Fruit fly (Drosophila melanogaster) whole organism, embryonic: ENCODE data around the gene inaF-B.
A peak's percentile ranks its signal among the peaks of the same experiment; 100 is the strongest.

ENCODE experiments used
- Atf6 ChIP-seq: fragments of 200-800 bp; sonication (Bioruptor generic); IDR thresholded peaks from 2 replicates; pipeline ENCODE4 v1.3.6; 2022; ENCODE audit warnings: missing biosample characterization, missing genetic modification characterization
- B-H2 ChIP-seq: fragments of 200-800 bp; sonication (Bioruptor generic); optimal IDR thresholded peaks from 2 replicates; lab custom pipeline; 2018; ENCODE audit warnings: missing biosample characterization, mild to moderate bottlenecking, missing genetic modification characterization
- CG10267 ChIP-seq: fragments of 200-800 bp; sonication (Bioruptor generic); optimal IDR thresholded peaks from 2 replicates; lab custom pipeline; 2018; ENCODE audit warnings: missing biosample characterization, mild to moderate bottlenecking, missing genetic modification characterization, moderate library complexity
- CG10366 ChIP-seq: fragments of 200-800 bp; sonication (Bioruptor generic); IDR thresholded peaks from 2 replicates; pipeline ENCODE4 v1.3.6; 2022; ENCODE audit warnings: missing biosample characterization, missing genetic modification characterization
- CG10431 ChIP-seq: fragments of 200-800 bp; sonication (Bioruptor generic); optimal IDR thresholded peaks from 3 replicates; lab custom pipeline; 2018; ENCODE audit warnings: missing biosample characterization, mild to moderate bottlenecking, missing genetic modification characterization
- CG10462 ChIP-seq: fragments of 200-800 bp; sonication (Bioruptor generic); optimal IDR thresholded peaks from 2 replicates; lab custom pipeline; 2016; ENCODE audit warnings: missing biosample characterization, missing genetic modification characterization
- CG10979 ChIP-seq: fragments of 200-800 bp; sonication (Bioruptor generic); optimal IDR thresholded peaks from 2 replicates; lab custom pipeline; 2018; ENCODE audit warnings: missing biosample characterization, mild to moderate bottlenecking, missing genetic modification characterization, moderate library complexity
- CG11504 ChIP-seq: fragments of 200-800 bp; sonication (Bioruptor generic); optimal IDR thresholded peaks from 3 replicates; lab custom pipeline; 2019; ENCODE audit warnings: missing biosample characterization, mild to moderate bottlenecking, missing genetic modification characterization, moderate library complexity
- CG12744 ChIP-seq: fragments of 200-800 bp; sonication (Bioruptor generic); optimal IDR thresholded peaks from 2 replicates; lab custom pipeline; 2016; ENCODE audit warnings: missing biosample characterization, missing genetic modification characterization
- CG1602 ChIP-seq: fragments of 200-800 bp; sonication (Bioruptor generic); optimal IDR thresholded peaks from 3 replicates; lab custom pipeline; 2016; ENCODE audit warnings: missing biosample characterization, missing genetic modification characterization
- CG17186 ChIP-seq: fragments of 200-800 bp; sonication (Bioruptor generic); optimal IDR thresholded peaks from 3 replicates; lab custom pipeline; 2017; ENCODE audit warnings: missing biosample characterization, missing genetic modification reagents, missing genetic modification characterization
- CG18599 ChIP-seq: fragments of 200-800 bp; sonication (Bioruptor generic); optimal IDR thresholded peaks from 3 replicates; lab custom pipeline; 2017; ENCODE audit warnings: missing biosample characterization, missing genetic modification characterization, mild to moderate bottlenecking, moderate library complexity, missing genetic modification reagents
- CG2116 ChIP-seq: fragments of 200-800 bp; sonication (Bioruptor generic); optimal IDR thresholded peaks from 3 replicates; lab custom pipeline; 2018; ENCODE audit warnings: missing biosample characterization, mild to moderate bottlenecking, missing genetic modification characterization
- CG3838 ChIP-seq: fragments of 200-800 bp; sonication (Bioruptor generic); optimal IDR thresholded peaks from 3 replicates; lab custom pipeline; 2016; ENCODE audit warnings: missing biosample characterization, missing genetic modification characterization
- CG4820 ChIP-seq: fragments of 200-800 bp; sonication (Bioruptor generic); optimal IDR thresholded peaks from 3 replicates; lab custom pipeline; 2016; ENCODE audit warnings: missing biosample characterization, missing genetic modification characterization
- CG7928 ChIP-seq: fragments of 200-800 bp; sonication (Bioruptor generic); optimal IDR thresholded peaks from 2 replicates; lab custom pipeline; 2017; ENCODE audit warnings: missing biosample characterization, mild to moderate bottlenecking, missing genetic modification characterization
- CG9215 ChIP-seq: fragments of 200-800 bp; sonication (Bioruptor generic); IDR thresholded peaks from 2 replicates; pipeline ENCODE4 v1.3.6; 2022; ENCODE audit warnings: missing biosample characterization, missing genetic modification characterization
- ERR ChIP-seq: fragments of 200-800 bp; sonication (Bioruptor generic); optimal IDR thresholded peaks from 2 replicates; lab custom pipeline; 2016; ENCODE audit warnings: missing biosample characterization, missing genetic modification characterization
- HLH54F ChIP-seq: fragments of 200-800 bp; sonication (Bioruptor generic); optimal IDR thresholded peaks from 3 replicates; lab custom pipeline; 2016; ENCODE audit warnings: missing biosample characterization, missing genetic modification characterization
- Max ChIP-seq: fragments of 200-800 bp; sonication (Bioruptor generic); optimal IDR thresholded peaks from 2 replicates; lab custom pipeline; 2016; ENCODE audit warnings: missing biosample characterization, mild to moderate bottlenecking, missing genetic modification characterization
- NK7.1 ChIP-seq: fragments of 200-800 bp; sonication (Bioruptor generic); optimal IDR thresholded peaks from 3 replicates; lab custom pipeline; 2016; ENCODE audit warnings: missing biosample characterization, missing genetic modification characterization
- PHDP ChIP-seq: fragments of 200-800 bp; sonication (Bioruptor generic); optimal IDR thresholded peaks from 3 replicates; lab custom pipeline; 2018; ENCODE audit warnings: missing biosample characterization, mild to moderate bottlenecking, missing genetic modification characterization, moderate library complexity
- Tbp ChIP-seq: fragments of >200 bp; optimal IDR thresholded peaks from 2 replicates; lab custom pipeline; 2018; ENCODE audit warnings: missing biosample characterization, missing genetic modification characterization
- YL-1 ChIP-seq: fragments of 200-800 bp; sonication (Bioruptor generic); optimal IDR thresholded peaks from 3 replicates; lab custom pipeline; 2017; ENCODE audit warnings: missing biosample characterization, mild to moderate bottlenecking, missing genetic modification characterization
- abd-A ChIP-seq: fragments of 200-800 bp; sonication (Bioruptor generic); optimal IDR thresholded peaks from 3 replicates; lab custom pipeline; 2019; ENCODE audit warnings: missing biosample characterization, mild to moderate bottlenecking, missing genetic modification characterization, moderate library complexity
- al ChIP-seq: fragments of 200-800 bp; sonication (Bioruptor generic); IDR thresholded peaks from 2 replicates; pipeline ENCODE4 v1.3.6; 2022; ENCODE audit warnings: missing biosample characterization, missing genetic modification characterization
- bsh ChIP-seq, 2 experiments: fragments of 200-800 bp; sonication (Bioruptor generic); optimal IDR thresholded peaks; 2 replicates each; lab custom pipeline; 2017 to 2018; ENCODE audit warnings: mild to moderate bottlenecking in 2 of 2, missing biosample characterization in 2 of 2, missing genetic modification characterization in 2 of 2, moderate library complexity in 1 of 2
- chinmo ChIP-seq: fragments of 200-800 bp; sonication (Bioruptor generic); IDR thresholded peaks from 4 replicates; pipeline ENCODE4 v1.3.6; 2022; ENCODE audit warnings: missing biosample characterization, missing genetic modification characterization; ENCODE audit not compliant: partially characterized antibody
- cwo ChIP-seq: fragments of 200-800 bp; sonication (Bioruptor generic); optimal IDR thresholded peaks from 3 replicates; lab custom pipeline; 2017; ENCODE audit warnings: missing biosample characterization, missing genetic modification characterization, mild to moderate bottlenecking, moderate library complexity, missing genetic modification reagents
- dmrt99B ChIP-seq: fragments of 200-800 bp; sonication (Bioruptor generic); optimal IDR thresholded peaks from 2 replicates; lab custom pipeline; 2018; ENCODE audit warnings: missing biosample characterization, mild to moderate bottlenecking, missing genetic modification characterization, moderate library complexity
- gsb ChIP-seq: fragments of 200-800 bp; sonication (Bioruptor generic); IDR thresholded peaks from 2 replicates; pipeline ENCODE4 v1.3.6; 2022; ENCODE audit warnings: missing biosample characterization, missing genetic modification characterization
- inv ChIP-seq: fragments of 200-800 bp; sonication (Bioruptor generic); IDR thresholded peaks from 2 replicates; pipeline ENCODE4 v1.3.6; 2022; ENCODE audit warnings: missing biosample characterization, missing genetic modification characterization; ENCODE audit not compliant: partially characterized antibody
- jigr1 ChIP-seq: fragments of 200-800 bp; sonication (Bioruptor generic); IDR thresholded peaks from 3 replicates; pipeline ENCODE4 v1.3.6; 2022; ENCODE audit warnings: missing biosample characterization, missing genetic modification characterization
- jumu ChIP-seq: fragments of 200-800 bp; sonication (Bioruptor generic); optimal IDR thresholded peaks from 3 replicates; lab custom pipeline; 2016; ENCODE audit warnings: missing biosample characterization, missing genetic modification characterization
- kay ChIP-seq: fragments of 200-800 bp; sonication (Bioruptor generic); optimal IDR thresholded peaks from 2 replicates; lab custom pipeline; 2016; ENCODE audit warnings: missing biosample characterization, missing genetic modification characterization
- klu ChIP-seq: fragments of 200-800 bp; sonication (Bioruptor generic); IDR thresholded peaks from 2 replicates; pipeline ENCODE4 v1.3.6; 2022; ENCODE audit warnings: missing biosample characterization, missing genetic modification characterization
- knrl ChIP-seq: fragments of 200-800 bp; sonication (Bioruptor generic); IDR thresholded peaks from 3 replicates; pipeline ENCODE4 v1.3.6; 2022; ENCODE audit warnings: missing biosample characterization, missing genetic modification characterization; ENCODE audit not compliant: partially characterized antibody
- mam ChIP-seq: fragments of 200-800 bp; sonication (Bioruptor generic); optimal IDR thresholded peaks from 3 replicates; lab custom pipeline; 2016; ENCODE audit warnings: missing biosample characterization, missing genetic modification characterization
- nmo ChIP-seq: fragments of 200-800 bp; sonication (Bioruptor generic); optimal IDR thresholded peaks from 2 replicates; lab custom pipeline; 2018; ENCODE audit warnings: missing biosample characterization, mild to moderate bottlenecking, missing genetic modification characterization, moderate library complexity
- nom ChIP-seq: fragments of 200-800 bp; sonication (Bioruptor generic); optimal IDR thresholded peaks from 2 replicates; lab custom pipeline; 2017; ENCODE audit warnings: missing biosample characterization, missing genetic modification characterization, mild to moderate bottlenecking, moderate library complexity, missing genetic modification reagents
- pb ChIP-seq: fragments of 200-800 bp; sonication (Bioruptor generic); optimal IDR thresholded peaks from 3 replicates; lab custom pipeline; 2016; ENCODE audit warnings: missing biosample characterization, missing genetic modification characterization
- pfk ChIP-seq: fragments of 200-800 bp; sonication (Bioruptor generic); optimal IDR thresholded peaks from 2 replicates; lab custom pipeline; 2018; ENCODE audit warnings: missing biosample characterization, mild to moderate bottlenecking, missing genetic modification characterization, moderate library complexity
- phol ChIP-seq: fragments of 200-800 bp; sonication (Bioruptor generic); optimal IDR thresholded peaks from 3 replicates; lab custom pipeline; 2018; ENCODE audit warnings: missing biosample characterization, mild to moderate bottlenecking, missing genetic modification characterization, moderate library complexity
- sens ChIP-seq: fragments of 200-800 bp; sonication (Bioruptor generic); peaks from one replicate; lab custom pipeline; 2016; ENCODE audit warnings: missing biosample characterization, missing genetic modification characterization
- seq ChIP-seq: fragments of 200-800 bp; sonication (Bioruptor generic); IDR thresholded peaks from 2 replicates; pipeline ENCODE4 v1.3.6; 2022; ENCODE audit warnings: missing biosample characterization, missing genetic modification characterization
- tap ChIP-seq: fragments of 200-800 bp; optimal IDR thresholded peaks from 3 replicates; lab custom pipeline; 2019; ENCODE audit warnings: missing biosample characterization, mild to moderate bottlenecking, missing genetic modification characterization, moderate library complexity
- tio ChIP-seq: fragments of 200-800 bp; sonication (Bioruptor generic); optimal IDR thresholded peaks from 2 replicates; lab custom pipeline; 2017; ENCODE audit warnings: missing biosample characterization, missing genetic modification characterization, inconsistent platforms
- trh ChIP-seq: fragments of 200-800 bp; sonication (Bioruptor generic); optimal IDR thresholded peaks from 2 replicates; lab custom pipeline; 2016; ENCODE audit warnings: missing biosample characterization, missing genetic modification characterization
- tup ChIP-seq: fragments of 200-800 bp; sonication (Bioruptor generic); optimal IDR thresholded peaks from 2 replicates; lab custom pipeline; 2016; ENCODE audit warnings: missing biosample characterization, mild to moderate bottlenecking, missing genetic modification characterization, moderate library complexity
- tx ChIP-seq: fragments of 200-800 bp; sonication (Bioruptor generic); optimal IDR thresholded peaks from 2 replicates; lab custom pipeline; 2016; ENCODE audit warnings: missing biosample characterization, missing genetic modification characterization
- zf30C ChIP-seq: fragments of 200-800 bp; sonication (Bioruptor generic); optimal IDR thresholded peaks from 3 replicates; lab custom pipeline; 2018; ENCODE audit warnings: missing biosample characterization, mild to moderate bottlenecking, missing genetic modification characterization

inaF-B gene

DNA sequence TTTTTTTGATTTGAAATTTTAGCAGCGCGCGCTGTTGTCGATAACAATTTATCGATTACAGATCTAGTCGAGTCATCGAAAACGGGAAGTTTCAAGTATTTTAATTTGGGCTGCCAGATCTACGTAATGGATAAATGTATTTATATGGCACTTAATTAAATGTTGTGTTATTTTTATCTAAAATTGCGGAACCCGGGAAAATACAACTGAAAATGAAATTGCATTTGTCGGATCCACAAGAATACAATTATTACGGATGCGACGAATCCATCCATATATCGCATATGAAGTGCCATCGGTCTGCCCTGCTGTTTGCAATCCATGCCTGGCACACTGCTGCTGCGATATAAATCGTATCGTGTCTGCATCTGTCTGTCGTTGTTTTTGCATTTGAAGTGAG is 12.4 kb downstream of the inaF-B start, which contains the start of gene Tango10 (continued):
- no peak for TF ChIP-seq cwo (GFP tag; lab: Kevin White, UChicago)
- peak; percentile 18 for TF ChIP-seq tx
- TF ChIP-seq knrl = peak; percentile 86
- TF ChIP-seq nmo (GFP tag; lab: Kevin White, UChicago) = peak; percentile 60
- no peak for TF ChIP-seq klu (GFP tag; lab: Robert Waterston, UW)
- TF ChIP-seq jumu (GFP tag; lab: Kevin White, UChicago) = no peak
- peak; percentile 52 for TF ChIP-seq CG10366 (GFP tag; lab: Robert Waterston, UW)
- peak; percentile 42 for TF ChIP-seq ERR
- TF ChIP-seq gsb = 0 out of 2 replicates have a peak, but pooled peaks have one; percentile 21
- TF ChIP-seq dmrt99B = no peak
- TF ChIP-seq tup = no peak
- TF ChIP-seq CG9215 (GFP tag; lab: Robert Waterston, UW) = no peak
- TF ChIP-seq inv (GFP tag; lab: Robert Waterston, UW) = peak; percentile 82
- peak; percentile 77; the same call in 2 of the 4 replicates for TF ChIP-seq chinmo (GFP tag; lab: Robert Waterston, UW)
- peak; percentile 34 for TF ChIP-seq CG1602 (GFP tag; lab: Kevin White, UChicago)
- TF ChIP-seq phol = peak; percentile 86
- peak; percentile 63 for TF ChIP-seq YL-1 (GFP tag; lab: Kevin White, UChicago)
- no peak for TF ChIP-seq abd-A
- TF ChIP-seq CG11504 (tag; lab: Kevin White, UChicago) = no peak
- no peak for TF ChIP-seq CG18599 (GFP tag; lab: Kevin White, UChicago)
- no peak for TF ChIP-seq zf30C
- TF ChIP-seq CG12744 = no peak
- no peak for TF ChIP-seq nom (GFP tag; lab: Kevin White, UChicago)
- TF ChIP-seq CG4820 (GFP tag; lab: Kevin White, UChicago) = peak; percentile 46
- peak; percentile 37 for TF ChIP-seq Max (GFP tag; lab: Kevin White, UChicago)
- peak; percentile 54 for TF ChIP-seq PHDP
- TF ChIP-seq CG10431 (GFP tag; lab: Kevin White, UChicago) = no peak
- TF ChIP-seq CG10462 (GFP tag; lab: Kevin White, UChicago) = peak; percentile 6
- TF ChIP-seq Tbp = no peak
- TF ChIP-seq al (GFP tag; lab: Robert Waterston, UW) = peak; percentile 24; the same call in 1 of the 2 replicates
- no peak for TF ChIP-seq pb (GFP tag; lab: Kevin White, UChicago)
- TF ChIP-seq CG10267 (tag; lab: Kevin White, UChicago) = peak; percentile 51
- TF ChIP-seq sens (GFP tag; lab: Kevin White, UChicago) = peak; percentile 87
- TF ChIP-seq CG7928 (GFP tag; lab: Kevin White, UChicago) = peak; percentile 76
- TF ChIP-seq CG2116 (GFP tag; lab: Kevin White, UChicago) = peak; percentile 83
- TF ChIP-seq B-H2 (GFP tag; lab: Kevin White, UChicago) = no peak
- TF ChIP-seq seq (GFP tag; lab: Robert Waterston, UW) = no peak
- no peak for TF ChIP-seq pfk (GFP tag; lab: Kevin White, UChicago)
- TF ChIP-seq HLH54F (GFP tag; lab: Kevin White, UChicago) = peak; percentile 61
- TF ChIP-seq CG10979 (tag; lab: Kevin White, UChicago) = peak; percentile 63
- TF ChIP-seq jigr1 = no peak
- TF ChIP-seq bsh (GFP tag; optimal IDR thresholded peaks at IDR 0.05; lab: Kevin White, UChicago) = peak in 1 of 2 experiments; percentile 20
- no peak for TF ChIP-seq tio (GFP tag; lab: Kevin White, UChicago)
- TF ChIP-seq NK7.1 (GFP tag; lab: Kevin White, UChicago) = no peak
- TF ChIP-seq kay (GFP tag; lab: Kevin White, UChicago) = peak; percentile 20
- no peak for TF ChIP-seq CG3838 (GFP tag; lab: Kevin White, UChicago)
- no peak for TF ChIP-seq tap (tag; lab: Kevin White, UChicago)
- peak; percentile 7 for TF ChIP-seq trh (GFP tag; lab: Kevin White, UChicago)
- no peak for TF ChIP-seq CG17186 (GFP tag; lab: Kevin White, UChicago)
- TF ChIP-seq mam (GFP tag; lab: Kevin White, UChicago) = peak; percentile 62
- peak; percentile 51; the same call in 1 of the 2 replicates for TF ChIP-seq Atf6
